Worm (Caenorhabditis elegans) whole organism, mixed stage, embryonic: Measurements from ENCODE around the gene ZC239.5.
"Not testable (repeated sequence)": the region's sequence is repeated elsewhere in the genome, so short reads cannot be mapped to it uniquely, and the experiment has no call there.

Experiments used
- M03D4.4 ChIP-seq: sonication (generic microtip); optimal IDR thresholded peaks from 2 replicates; lab custom pipeline; 2017; ENCODE audit warnings: mild to moderate bottlenecking, missing genetic modification characterization, missing compliant biosample characterization
- bed-3 ChIP-seq: fragments of 200-800 bp; sonication (Bioruptor generic); optimal IDR thresholded peaks from 3 replicates; lab custom pipeline; 2018; ENCODE audit warnings: mild to moderate bottlenecking, missing genetic modification characterization, moderate library complexity, missing compliant biosample characterization
- blmp-1 ChIP-seq: fragments of 150-350 bp; optimal IDR thresholded peaks from 2 replicates; lab custom pipeline; 2014; ENCODE audit warnings: missing biosample characterization, missing genetic modification characterization
- ceh-83 ChIP-seq: fragments of 200-800 bp; sonication (Bioruptor generic); optimal IDR thresholded peaks from 2 replicates; lab custom pipeline; 2018; ENCODE audit warnings: mild to moderate bottlenecking, missing genetic modification characterization, missing compliant biosample characterization
- ces-1 ChIP-seq: fragments of 150-350 bp; optimal IDR thresholded peaks from 2 replicates; lab custom pipeline; 2014; ENCODE audit warnings: missing biosample characterization, missing genetic modification reagents, missing genetic modification characterization
- cnd-1 ChIP-seq: fragments of 200-800 bp; sonication (Bioruptor generic); optimal IDR thresholded peaks from 2 replicates; lab custom pipeline; 2018; ENCODE audit warnings: mild to moderate bottlenecking, missing genetic modification characterization, missing compliant biosample characterization
- drap-1 ChIP-seq: fragments of 200-800 bp; sonication (Bioruptor generic); optimal IDR thresholded peaks from 3 replicates; lab custom pipeline; 2018; ENCODE audit warnings: mild to moderate bottlenecking, missing genetic modification characterization, missing compliant biosample characterization
- elt-1 ChIP-seq: sonication (generic microtip); optimal IDR thresholded peaks from 2 replicates; lab custom pipeline; 2017; ENCODE audit warnings: missing genetic modification characterization, mild to moderate bottlenecking, missing compliant biosample characterization, antibody characterized with exemption, moderate library complexity, borderline replicate concordance; ENCODE audit not compliant: insufficient read depth
- elt-3 ChIP-seq: fragments of 150-350 bp; optimal IDR thresholded peaks from 2 replicates; lab custom pipeline; 2014; ENCODE audit warnings: missing biosample characterization, missing genetic modification characterization
- flh-1 ChIP-seq: fragments of 200-800 bp; sonication (Bioruptor generic); optimal IDR thresholded peaks from 2 replicates; lab custom pipeline; 2018; ENCODE audit warnings: mild to moderate bottlenecking, missing genetic modification characterization, moderate library complexity, missing compliant biosample characterization
- ham-2 ChIP-seq: fragments of 200-800 bp; sonication (Bioruptor generic); optimal IDR thresholded peaks from 2 replicates; lab custom pipeline; 2018; ENCODE audit warnings: mild to moderate bottlenecking, missing genetic modification characterization, missing compliant biosample characterization
- hlh-1 ChIP-seq: fragments of 150-350 bp; optimal IDR thresholded peaks from 2 replicates; lab custom pipeline; 2014; ENCODE audit warnings: missing biosample characterization, missing genetic modification reagents, missing genetic modification characterization
- lin-13 ChIP-seq: fragments of 150-350 bp; optimal IDR thresholded peaks from 2 replicates; lab custom pipeline; 2014; ENCODE audit warnings: missing biosample characterization, missing genetic modification characterization
- lin-32 ChIP-seq: fragments of 200-800 bp; sonication (Bioruptor generic); optimal IDR thresholded peaks from 2 replicates; lab custom pipeline; 2018; ENCODE audit warnings: mild to moderate bottlenecking, missing genetic modification characterization, missing compliant biosample characterization
- lsy-2 ChIP-seq: fragments of 150-350 bp; optimal IDR thresholded peaks from 2 replicates; lab custom pipeline; 2014; ENCODE audit warnings: missing biosample characterization, missing genetic modification characterization
- mab-5 ChIP-seq: fragments of 150-350 bp; optimal IDR thresholded peaks from 2 replicates; lab custom pipeline; 2014; ENCODE audit warnings: missing biosample characterization, missing genetic modification characterization
- mep-1 ChIP-seq: fragments of 150-350 bp; optimal IDR thresholded peaks from 2 replicates; lab custom pipeline; 2017; ENCODE audit warnings: missing biosample characterization, missing genetic modification reagents, missing genetic modification characterization, inconsistent platforms
- mls-2 ChIP-seq: sonication (generic microtip); optimal IDR thresholded peaks from 2 replicates; lab custom pipeline; 2016; ENCODE audit warnings: mild to moderate bottlenecking, missing genetic modification characterization, moderate library complexity, missing compliant biosample characterization
- nhr-12 ChIP-seq: fragments of 150-350 bp; optimal IDR thresholded peaks from 2 replicates; lab custom pipeline; 2014; ENCODE audit warnings: missing biosample characterization, missing genetic modification characterization
- nhr-2 ChIP-seq: fragments of 150-350 bp; optimal IDR thresholded peaks from 2 replicates; lab custom pipeline; 2014; ENCODE audit warnings: missing biosample characterization, missing genetic modification characterization
- nhr-237 ChIP-seq: fragments of 150-350 bp; optimal IDR thresholded peaks from 2 replicates; lab custom pipeline; 2014; ENCODE audit warnings: missing biosample characterization, missing genetic modification characterization
- nhr-28 ChIP-seq: fragments of 150-350 bp; optimal IDR thresholded peaks from 2 replicates; lab custom pipeline; 2014; ENCODE audit warnings: missing biosample characterization, missing genetic modification characterization
- pha-4 ChIP-seq: fragments of 150-350 bp; optimal IDR thresholded peaks from 2 replicates; lab custom pipeline; 2018; ENCODE audit warnings: missing biosample characterization, missing genetic modification reagents, missing genetic modification characterization
- sem-2 ChIP-seq: fragments of 200-800 bp; sonication (Bioruptor generic); optimal IDR thresholded peaks from 2 replicates; lab custom pipeline; 2018; ENCODE audit warnings: mild to moderate bottlenecking, missing genetic modification characterization, missing compliant biosample characterization
- snpc-4 ChIP-seq: fragments of 150-350 bp; optimal IDR thresholded peaks from 2 replicates; lab custom pipeline; 2014; ENCODE audit warnings: missing biosample characterization, missing genetic modification characterization
- sptf-1 ChIP-seq: sonication (generic microtip); optimal IDR thresholded peaks from 2 replicates; lab custom pipeline; 2017; ENCODE audit warnings: mild to moderate bottlenecking, missing genetic modification characterization, moderate library complexity, missing compliant biosample characterization
- tbx-8 ChIP-seq: fragments of 200-800 bp; sonication (Bioruptor generic); optimal IDR thresholded peaks from 2 replicates; lab custom pipeline; 2018; ENCODE audit warnings: mild to moderate bottlenecking, missing genetic modification characterization, moderate library complexity, missing compliant biosample characterization
- unc-120 ChIP-seq: sonication (generic microtip); optimal IDR thresholded peaks from 2 replicates; lab custom pipeline; 2017; ENCODE audit warnings: missing genetic modification characterization, missing compliant biosample characterization; ENCODE audit not compliant: poor library complexity, severe bottlenecking
- unc-62 ChIP-seq: fragments of 150-350 bp; optimal IDR thresholded peaks from 2 replicates; lab custom pipeline; 2014; ENCODE audit warnings: missing biosample characterization, missing genetic modification reagents, missing genetic modification characterization
- zip-8 ChIP-seq: fragments of 150-350 bp; optimal IDR thresholded peaks from 2 replicates; lab custom pipeline; 2014; ENCODE audit warnings: missing biosample characterization, missing genetic modification characterization
- ztf-11 ChIP-seq: fragments of 150-350 bp; optimal IDR thresholded peaks from 2 replicates; lab custom pipeline; 2014; ENCODE audit warnings: missing biosample characterization, missing genetic modification characterization

Gene ZC239.5

ce11 chrII:3201242-3201641 is 9.2 kb upstream of the ZC239.5 start, which contains the start of gene sri-48:
sri-48 (minus strand) TSS chrII:3201342.
- not testable (repeated sequence) for TF ChIP-seq ztf-11; bed-3; lin-13 (tag; lab: Kevin White, UChicago)

ce11 chrII:3202519-3202918 is 7.9 kb upstream of the ZC239.5 start, which contains the start of gene sri-53:
sri-53 (minus strand) TSS chrII:3202619.
- TF ChIP-seq flh-1 (GFP tag; lab: Kevin White, UChicago) (no peak), M03D4.4 (no peak), pha-4 (tag; lab: Kevin White, UChicago) (no peak), sem-2 (GFP tag; lab: Kevin White, UChicago) (no peak), ham-2 (no peak), elt-1 (tag; lab: Kevin White, UChicago) (no peak), nhr-237 (tag; lab: Kevin White, UChicago) (no peak), bed-3 (no peak), snpc-4 (tag; lab: Kevin White, UChicago) (no peak), lsy-2 (tag; lab: Kevin White, UChicago) (no peak), elt-3 (tag; lab: Kevin White, UChicago) (no peak), ces-1 (GFP tag; lab: Kevin White, UChicago) (no peak)

ce11 chrII:3203415-3203814 is 7.0 kb upstream of the ZC239.5 start, which contains the start of gene sri-50:
sri-50 (plus strand) TSS chrII:3203715.
- TF ChIP-seq nhr-12 (tag; lab: Kevin White, UChicago) (no peak), elt-1 (tag; lab: Kevin White, UChicago) (no peak), mep-1 (tag; lab: Kevin White, UChicago) (no peak), M03D4.4 (no peak), lin-13 (tag; lab: Kevin White, UChicago) (no peak), nhr-237 (tag; lab: Kevin White, UChicago) (no peak), mab-5 (tag; lab: Kevin White, UChicago) (no peak), sem-2 (GFP tag; lab: Kevin White, UChicago) (no peak), lsy-2 (tag; lab: Kevin White, UChicago) (no peak), ham-2 (no peak), mls-2 (tag; lab: Kevin White, UChicago) (no peak), hlh-1 (tag; lab: Kevin White, UChicago) (no peak), ztf-11 (no peak), unc-120 (no peak), unc-62 (GFP tag; lab: Kevin White, UChicago) (no peak), tbx-8 (GFP tag; lab: Kevin White, UChicago) (no peak), cnd-1 (tag; lab: Kevin White, UChicago) (no peak), lin-32 (GFP tag; lab: Kevin White, UChicago) (no peak), bed-3 (no peak)
- TF ChIP-seq, all 35 proteins: peak for 0

ce11 chrII:3206423-3206989 is 4.0 kb upstream of the ZC239.5 start, which contains the start of the genes ZC239.20 and ZC239.21:
ZC239.20 (minus strand) TSS chrII:3206523.
ZC239.21 (plus strand) TSS chrII:3206939.
- TF ChIP-seq zip-8: no peak
- no peak for TF ChIP-seq drap-1 (GFP tag; lab: Kevin White, UChicago)
- no peak for TF ChIP-seq sptf-1 (tag; lab: Kevin White, UChicago)
- TF ChIP-seq mls-2 (tag; lab: Kevin White, UChicago): no peak
- TF ChIP-seq ham-2: no peak
- TF ChIP-seq lin-32 (GFP tag; lab: Kevin White, UChicago): no peak
- TF ChIP-seq snpc-4 (tag; lab: Kevin White, UChicago): no peak
- TF ChIP-seq M03D4.4: no peak
- no peak for TF ChIP-seq blmp-1 (tag; lab: Kevin White, UChicago)
- TF ChIP-seq, all 35 proteins: peak for 0

- TF ChIP-seq nhr-28 (tag; lab: Kevin White, UChicago) (no peak), zip-8 (no peak), sptf-1 (tag; lab: Kevin White, UChicago) (no peak), mls-2 (tag; lab: Kevin White, UChicago) (no peak), ceh-83 (no peak), blmp-1 (tag; lab: Kevin White, UChicago) (no peak), bed-3 (no peak), nhr-2 (tag; lab: Kevin White, UChicago) (no peak), nhr-12 (tag; lab: Kevin White, UChicago) (no peak), ham-2 (no peak), nhr-237 (tag; lab: Kevin White, UChicago) (no peak), elt-1 (tag; lab: Kevin White, UChicago) (no peak), mab-5 (tag; lab: Kevin White, UChicago) (no peak), snpc-4 (tag; lab: Kevin White, UChicago) (no peak), lin-13 (tag; lab: Kevin White, UChicago) (no peak), ces-1 (GFP tag; lab: Kevin White, UChicago) (no peak), pha-4 (tag; lab: Kevin White, UChicago) (no peak), unc-120 (no peak), hlh-1 (tag; lab: Kevin White, UChicago) (no peak)
Observed at ce11 chrII:3208679-3209078, 1.8 kb upstream of the ZC239.5 start, which contains the start of gene sdz-35. sdz-35 (minus strand) TSS chrII:3208779.
